Fruit fly (Drosophila melanogaster) whole organism, pupa: ENCODE results near the gene skd.

ENCODE experiments used
- CG9948 ChIP-seq: fragments of 200-800 bp; sonication (Bioruptor generic); optimal IDR thresholded peaks from 2 replicates; lab custom pipeline; 2018; ENCODE audit warnings: missing biosample characterization, mild to moderate bottlenecking, missing genetic modification characterization, moderate library complexity
- Pif1A ChIP-seq: fragments of 200-800 bp; sonication (Bioruptor generic); optimal IDR thresholded peaks from 3 replicates; lab custom pipeline; 2016; ENCODE audit warnings: missing biosample characterization, missing genetic modification characterization

dm6 chr3L:21010846-21011607, 16.2 kb downstream of the skd start:
- TF ChIP-seq Pif1A (peak; percentile 54), CG9948 (tag; lab: Kevin White, UChicago) (peak; percentile 44)
